Worm (Caenorhabditis elegans) whole organism, L3 larva: ENCODE data around the gene srz-103.

Experiments
- R02D3.7 ChIP-seq: fragments of 150-350 bp; optimal IDR thresholded peaks from 2 replicates; lab custom pipeline; 2014; ENCODE audit warnings: missing biosample characterization, missing genetic modification characterization
- ama-1 ChIP-seq: fragments of 150-350 bp; optimal IDR thresholded peaks from 2 replicates; lab custom pipeline; 2018
- ceh-28 ChIP-seq: fragments of 150-350 bp; optimal IDR thresholded peaks from 2 replicates; lab custom pipeline; 2014; ENCODE audit warnings: missing biosample characterization, missing genetic modification reagents, missing genetic modification characterization
- ceh-9 ChIP-seq: sonication (generic microtip); optimal IDR thresholded peaks from 2 replicates; lab custom pipeline; 2018; ENCODE audit warnings: missing biosample characterization, missing genetic modification characterization
- daf-12 ChIP-seq: fragments of 150-350 bp; optimal IDR thresholded peaks from 2 replicates; lab custom pipeline; 2014; ENCODE audit warnings: missing biosample characterization, missing genetic modification reagents, missing genetic modification characterization
- elt-1 ChIP-seq: fragments of 150-350 bp; optimal IDR thresholded peaks from 2 replicates; lab custom pipeline; 2014; ENCODE audit warnings: missing biosample characterization, missing genetic modification characterization
- elt-2 ChIP-seq: sonication (generic microtip); optimal IDR thresholded peaks from 2 replicates; lab custom pipeline; 2016; ENCODE audit warnings: missing genetic modification reagents, mild to moderate bottlenecking, missing genetic modification characterization, missing compliant biosample characterization
- elt-3 ChIP-seq, 3 experiments: fragments of 150-350 bp in 1 of 3; sonication (generic microtip) in 2 of 3; optimal IDR thresholded peaks; 2 replicates in 2 of 3; 4 replicates in 1 of 3; lab custom pipeline; 2014 to 2017; ENCODE audit warnings: missing biosample characterization in 3 of 3, missing genetic modification characterization in 3 of 3
- eor-1 ChIP-seq, 2 experiments: fragments of 150-350 bp; optimal IDR thresholded peaks; 2 replicates each; lab custom pipeline; 2014 to 2018; ENCODE audit warnings: missing biosample characterization in 2 of 2, missing genetic modification characterization in 2 of 2
- fkh-10 ChIP-seq: sonication (generic microtip); optimal IDR thresholded peaks from 2 replicates; lab custom pipeline; 2017; ENCODE audit warnings: missing biosample characterization, missing genetic modification reagents, missing genetic modification characterization
- fkh-2 ChIP-seq: fragments of 150-350 bp; optimal IDR thresholded peaks from 2 replicates; lab custom pipeline; 2014; ENCODE audit warnings: missing biosample characterization, missing genetic modification reagents, missing genetic modification characterization
- fos-1 ChIP-seq: fragments of 150-350 bp; optimal IDR thresholded peaks from 2 replicates; lab custom pipeline; 2014; ENCODE audit warnings: missing biosample characterization, missing genetic modification characterization
- jun-1 ChIP-seq: fragments of 150-350 bp; optimal IDR thresholded peaks from 2 replicates; lab custom pipeline; 2014; ENCODE audit warnings: missing biosample characterization, missing genetic modification reagents, missing genetic modification characterization
- lin-39 ChIP-seq: fragments of 150-350 bp; optimal IDR thresholded peaks from 2 replicates; lab custom pipeline; 2018; ENCODE audit warnings: missing biosample characterization, missing genetic modification reagents, missing genetic modification characterization
- lsy-12 ChIP-seq: sonication (generic microtip); optimal IDR thresholded peaks from 2 replicates; lab custom pipeline; 2016; ENCODE audit warnings: mild to moderate bottlenecking, missing genetic modification characterization, missing compliant biosample characterization
- mdl-1 ChIP-seq: fragments of 150-350 bp; optimal IDR thresholded peaks from 2 replicates; lab custom pipeline; 2014; ENCODE audit warnings: missing biosample characterization, missing genetic modification characterization
- nfya-1 ChIP-seq: sonication (generic microtip); optimal IDR thresholded peaks from 2 replicates; lab custom pipeline; 2017; ENCODE audit warnings: missing genetic modification characterization, mild to moderate bottlenecking, missing compliant biosample characterization, antibody characterized with exemption, moderate library complexity; ENCODE audit not compliant: insufficient read depth
- nhr-11 ChIP-seq: fragments of 150-350 bp; optimal IDR thresholded peaks from 2 replicates; lab custom pipeline; 2014; ENCODE audit warnings: missing biosample characterization, missing genetic modification characterization
- nhr-12 ChIP-seq: fragments of 150-350 bp; optimal IDR thresholded peaks from 2 replicates; lab custom pipeline; 2014; ENCODE audit warnings: missing biosample characterization, missing genetic modification characterization
- nhr-23 ChIP-seq: fragments of 150-350 bp; optimal IDR thresholded peaks from 2 replicates; lab custom pipeline; 2014; ENCODE audit warnings: missing biosample characterization, missing genetic modification reagents, missing genetic modification characterization
- nhr-237 ChIP-seq: fragments of 150-350 bp; optimal IDR thresholded peaks from 2 replicates; lab custom pipeline; 2014; ENCODE audit warnings: missing biosample characterization, missing genetic modification characterization
- nhr-25 ChIP-seq: sonication (generic microtip); optimal IDR thresholded peaks from 2 replicates; lab custom pipeline; 2017; ENCODE audit warnings: missing biosample characterization, missing genetic modification characterization
- nhr-43 ChIP-seq: sonication (generic microtip); optimal IDR thresholded peaks from 2 replicates; lab custom pipeline; 2016; ENCODE audit warnings: mild to moderate bottlenecking, missing genetic modification characterization, missing compliant biosample characterization; ENCODE audit not compliant: poor library complexity, severe bottlenecking
- nhr-67 ChIP-seq: fragments of 150-350 bp; optimal IDR thresholded peaks from 2 replicates; lab custom pipeline; 2014; ENCODE audit warnings: missing biosample characterization, missing genetic modification characterization
- nhr-76 ChIP-seq: fragments of 150-350 bp; sonication (generic microtip); optimal IDR thresholded peaks from 5 replicates; lab custom pipeline; 2014; ENCODE audit warnings: missing biosample characterization, missing genetic modification characterization
- nhr-77 ChIP-seq: fragments of 150-350 bp; optimal IDR thresholded peaks from 2 replicates; lab custom pipeline; 2014; ENCODE audit warnings: missing biosample characterization, missing genetic modification characterization
- pqm-1 ChIP-seq: fragments of 150-350 bp; optimal IDR thresholded peaks from 2 replicates; lab custom pipeline; 2017; ENCODE audit warnings: missing biosample characterization, missing genetic modification characterization, inconsistent platforms
- sea-2 ChIP-seq: fragments of 150-350 bp; sonication (generic microtip); optimal IDR thresholded peaks from 4 replicates; lab custom pipeline; 2014; ENCODE audit warnings: missing biosample characterization, missing genetic modification reagents, missing genetic modification characterization
- skn-1 ChIP-seq: fragments of 150-350 bp; optimal IDR thresholded peaks from 2 replicates; lab custom pipeline; 2014; ENCODE audit warnings: missing biosample characterization, missing genetic modification characterization
- snpc-4 ChIP-seq: fragments of 150-350 bp; optimal IDR thresholded peaks from 2 replicates; lab custom pipeline; 2014; ENCODE audit warnings: missing biosample characterization, missing genetic modification characterization
- tbx-2 ChIP-seq: sonication (generic microtip); optimal IDR thresholded peaks from 2 replicates; lab custom pipeline; 2016; ENCODE audit warnings: mild to moderate bottlenecking, missing genetic modification characterization, missing compliant biosample characterization
- unc-39 ChIP-seq: sonication (generic microtip); optimal IDR thresholded peaks from 4 replicates; lab custom pipeline; 2017; ENCODE audit warnings: missing biosample characterization, missing genetic modification characterization

The srz-103 gene

ce11 chrV:16687227-16687626 is 8.1 kb upstream of the srz-103 start, which contains the start of gene srz-102:
TSS of gene srz-102 (plus strand) at chrV:16687527.
- TF ChIP-seq skn-1 (tag; lab: Kevin White, UChicago) (no peak), R02D3.7 (tag; lab: Kevin White, UChicago) (no peak), mdl-1 (tag; lab: Kevin White, UChicago) (no peak), nhr-23 (tag; lab: Kevin White, UChicago) (no peak), elt-1 (no peak), ceh-9 (no peak), elt-3 (tag; optimal IDR thresholded peaks at IDR 0.05; lab: Kevin White, UChicago) (no peak), fkh-2 (no peak), nhr-43 (tag; lab: Kevin White, UChicago) (no peak), tbx-2 (tag; lab: Kevin White, UChicago) (no peak), lsy-12 (no peak), nhr-237 (tag; lab: Kevin White, UChicago) (no peak), daf-12 (tag; lab: Kevin White, UChicago) (no peak), unc-39 (tag; lab: Kevin White, UChicago) (no peak), nhr-11 (tag; lab: Kevin White, UChicago) (no peak), fos-1 (tag; lab: Kevin White, UChicago) (no peak)

ce11 chrV:16685725-16686124 is 6.6 kb upstream of the srz-103 start, which contains the start of gene srw-43:
TSS of gene srw-43 (plus strand) at chrV:16686025.
- TF ChIP-seq sea-2 (GFP tag; lab: Kevin White, UChicago) = no peak
- no peak for TF ChIP-seq nhr-12 (tag; lab: Kevin White, UChicago)
- no peak for TF ChIP-seq unc-39 (tag; lab: Kevin White, UChicago)
- no peak for TF ChIP-seq fos-1 (tag; lab: Kevin White, UChicago)
- TF ChIP-seq lin-39 = no peak

- TF ChIP-seq ceh-28 (no peak), elt-3 (tag; optimal IDR thresholded peaks at IDR 0.05; lab: Kevin White, UChicago) (no peak), nhr-237 (tag; lab: Kevin White, UChicago) (no peak), snpc-4 (no peak), nhr-25 (no peak), daf-12 (tag; lab: Kevin White, UChicago) (no peak), elt-1 (no peak), nfya-1 (tag; lab: Kevin White, UChicago) (no peak), R02D3.7 (tag; lab: Kevin White, UChicago) (no peak), lsy-12 (no peak), pqm-1 (no peak), eor-1 (tag; optimal IDR thresholded peaks at IDR 0.05; lab: Kevin White, UChicago) (no peak), jun-1 (tag; lab: Kevin White, UChicago) (no peak), skn-1 (tag; lab: Kevin White, UChicago) (no peak), nhr-67 (tag; lab: Kevin White, UChicago) (no peak), nhr-77 (tag; lab: Kevin White, UChicago) (no peak), fkh-10 (no peak)
- TF ChIP-seq, all 47 proteins: peak for 0
Observed at ce11 chrV:16683359-16683758, 4.2 kb upstream of the srz-103 start.

ce11 chrV:16682886-16683285 is 3.7 kb upstream of the srz-103 start, which contains the start of gene srw-36:
TSS of gene srw-36 (plus strand) at chrV:16683186.
- TF ChIP-seq daf-12 (tag; lab: Kevin White, UChicago) = no peak
- no peak for TF ChIP-seq fos-1 (tag; lab: Kevin White, UChicago)
- TF ChIP-seq nhr-76 (tag; lab: Kevin White, UChicago) = no peak
- TF ChIP-seq nhr-67 (tag; lab: Kevin White, UChicago) = no peak

DNA sequence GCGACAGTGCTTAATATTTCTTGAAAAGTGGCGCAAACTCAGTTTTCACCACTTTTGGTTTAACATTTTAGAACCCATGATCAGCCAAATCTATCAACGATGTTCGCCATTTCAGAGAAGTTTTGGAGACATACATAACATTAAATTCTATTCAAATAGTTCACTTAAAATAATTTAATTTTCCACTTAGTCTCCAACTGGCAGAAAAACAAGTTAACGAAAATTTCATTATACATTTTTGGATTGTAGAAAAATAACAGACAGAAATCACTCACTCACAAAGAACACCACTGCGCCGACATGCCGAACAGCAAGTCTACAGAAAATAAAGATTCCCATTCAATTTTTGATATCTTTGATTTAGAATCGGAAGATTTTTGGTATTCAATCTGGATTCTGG is 844 bp upstream of the srz-103 start, which contains the start of gene srw-44:
Gene srw-44 (plus strand): TSS at position 301 of the 400 bp plus-strand sequence.
- TF ChIP-seq nhr-23 (tag; lab: Kevin White, UChicago) (no peak), fkh-2 (no peak), sea-2 (GFP tag; lab: Kevin White, UChicago) (no peak), fos-1 (tag; lab: Kevin White, UChicago) (no peak), ama-1 (lab: Kevin White, UChicago) (no peak)

ce11 chrV:16675553-16675952 is 3.6 kb downstream of the srz-103 start, which contains the start of gene srz-1:
TSS of gene srz-1 (plus strand) at chrV:16675853.
- TF ChIP-seq nhr-25 = no peak
- no peak for TF ChIP-seq elt-2
- TF ChIP-seq nhr-11 (tag; lab: Kevin White, UChicago) = no peak
- TF ChIP-seq, all 47 proteins: peak for 0
